Fruit fly (Drosophila melanogaster) whole organism, embryonic: ENCODE results near the gene yellow-b.

Experiments used
- Abd-B ChIP-seq: fragments of 200-800 bp; sonication (Bioruptor generic); optimal IDR thresholded peaks from 2 replicates; lab custom pipeline; 2018; ENCODE audit warnings: missing biosample characterization, mild to moderate bottlenecking, missing genetic modification characterization, moderate library complexity
- Aef1 ChIP-seq: fragments of 200-800 bp; sonication (Bioruptor generic); IDR thresholded peaks from 3 replicates; pipeline ENCODE4 v1.3.6; 2022; ENCODE audit warnings: missing biosample characterization, missing genetic modification characterization
- Atf6 ChIP-seq: fragments of 200-800 bp; sonication (Bioruptor generic); IDR thresholded peaks from 2 replicates; pipeline ENCODE4 v1.3.6; 2022; ENCODE audit warnings: missing biosample characterization, missing genetic modification characterization
- Awh ChIP-seq: fragments of 200-800 bp; sonication (Bioruptor generic); IDR thresholded peaks from 2 replicates; pipeline ENCODE4, ENCODE4 v1.3.6; 2022; ENCODE audit warnings: missing biosample characterization, missing genetic modification characterization
- BEAF-32 ChIP-seq: fragments of 200-800 bp; sonication (Bioruptor generic); optimal IDR thresholded peaks from 3 replicates; lab custom pipeline; 2017; ENCODE audit warnings: missing biosample characterization, missing genetic modification characterization, mild to moderate bottlenecking, moderate library complexity, missing genetic modification reagents
- CG1024 ChIP-seq: fragments of 200-800 bp; sonication (Bioruptor generic); IDR thresholded peaks from 2 replicates; pipeline ENCODE4 v1.3.6; 2022; ENCODE audit warnings: missing biosample characterization, missing genetic modification characterization
- CG10274 ChIP-seq: fragments of 200-800 bp; sonication (Bioruptor generic); optimal IDR thresholded peaks from 3 replicates; lab custom pipeline; 2017; ENCODE audit warnings: missing biosample characterization, mild to moderate bottlenecking, missing genetic modification characterization
- CG10462 ChIP-seq: fragments of 200-800 bp; sonication (Bioruptor generic); optimal IDR thresholded peaks from 2 replicates; lab custom pipeline; 2016; ENCODE audit warnings: missing biosample characterization, missing genetic modification characterization
- CG12155 ChIP-seq: fragments of 200-800 bp; sonication (Bioruptor generic); optimal IDR thresholded peaks from 3 replicates; lab custom pipeline; 2016; ENCODE audit warnings: missing biosample characterization, missing genetic modification characterization
- CG15696 ChIP-seq: fragments of 200-800 bp; sonication (Bioruptor generic); optimal IDR thresholded peaks from 2 replicates; lab custom pipeline; 2019; ENCODE audit warnings: missing biosample characterization, mild to moderate bottlenecking, missing genetic modification characterization, moderate library complexity
- CG17186 ChIP-seq: fragments of 200-800 bp; sonication (Bioruptor generic); optimal IDR thresholded peaks from 3 replicates; lab custom pipeline; 2017; ENCODE audit warnings: missing biosample characterization, missing genetic modification reagents, missing genetic modification characterization
- CG17612 ChIP-seq: fragments of 200-800 bp; sonication (Bioruptor generic); IDR thresholded peaks from 2 replicates; pipeline ENCODE4 v1.3.6; 2022; ENCODE audit warnings: missing biosample characterization, missing genetic modification characterization
- CG30403 ChIP-seq: fragments of 200-800 bp; sonication (Bioruptor generic); optimal IDR thresholded peaks from 3 replicates; lab custom pipeline; 2016; ENCODE audit warnings: missing biosample characterization, missing genetic modification characterization
- CG4282 ChIP-seq: fragments of 200-800 bp; sonication (Bioruptor generic); optimal IDR thresholded peaks from 2 replicates; lab custom pipeline; 2016; ENCODE audit warnings: missing biosample characterization, missing genetic modification characterization
- CG4328 ChIP-seq: fragments of 200-800 bp; sonication (Bioruptor generic); optimal IDR thresholded peaks from 3 replicates; lab custom pipeline; 2017; ENCODE audit warnings: missing biosample characterization, missing genetic modification reagents, missing genetic modification characterization
- CG43689 ChIP-seq: fragments of 200-800 bp; sonication (Bioruptor generic); IDR thresholded peaks from 2 replicates; pipeline ENCODE4 v1.3.6; 2022; ENCODE audit warnings: missing biosample characterization, missing genetic modification characterization
- CG4424 ChIP-seq: fragments of 200-800 bp; sonication (Bioruptor generic); optimal IDR thresholded peaks from 3 replicates; lab custom pipeline; 2016; ENCODE audit warnings: missing biosample characterization, missing genetic modification characterization
- CG4820 ChIP-seq: fragments of 200-800 bp; sonication (Bioruptor generic); optimal IDR thresholded peaks from 3 replicates; lab custom pipeline; 2016; ENCODE audit warnings: missing biosample characterization, missing genetic modification characterization
- CG6254 ChIP-seq: fragments of 200-800 bp; sonication (Bioruptor generic); optimal IDR thresholded peaks from 3 replicates; lab custom pipeline; 2017; ENCODE audit warnings: mild to moderate bottlenecking, missing biosample characterization, missing genetic modification reagents, missing genetic modification characterization
- CG7271 ChIP-seq: fragments of 200-800 bp; sonication (Bioruptor generic); optimal IDR thresholded peaks from 2 replicates; lab custom pipeline; 2018; ENCODE audit warnings: missing biosample characterization, mild to moderate bottlenecking, missing genetic modification characterization, moderate library complexity
- CG8388 ChIP-seq: fragments of 200-800 bp; sonication (Bioruptor generic); optimal IDR thresholded peaks from 2 replicates; lab custom pipeline; 2019; ENCODE audit warnings: missing biosample characterization, mild to moderate bottlenecking, missing genetic modification characterization, moderate library complexity
- CG9437 ChIP-seq: fragments of 200-800 bp; sonication (Bioruptor generic); optimal IDR thresholded peaks from 2 replicates; lab custom pipeline; 2018; ENCODE audit warnings: missing biosample characterization, mild to moderate bottlenecking, missing genetic modification characterization
- Camta ChIP-seq: fragments of 200-800 bp; sonication (Bioruptor generic); optimal IDR thresholded peaks from 2 replicates; lab custom pipeline; 2016; ENCODE audit warnings: missing biosample characterization, missing genetic modification characterization
- Dek ChIP-seq: fragments of 200-800 bp; sonication (Bioruptor generic); optimal IDR thresholded peaks from 3 replicates; lab custom pipeline; 2019; ENCODE audit warnings: missing biosample characterization, mild to moderate bottlenecking, missing genetic modification characterization, moderate library complexity
- E2f2 ChIP-seq: fragments of 200-800 bp; sonication (Bioruptor generic); IDR thresholded peaks from 2 replicates; pipeline ENCODE4 v1.3.6; 2022; ENCODE audit warnings: missing biosample characterization, missing genetic modification characterization
- Fer2 ChIP-seq: fragments of 200-800 bp; sonication (Bioruptor generic); optimal IDR thresholded peaks from 2 replicates; lab custom pipeline; 2018; ENCODE audit warnings: missing biosample characterization, mild to moderate bottlenecking, missing genetic modification characterization, moderate library complexity
- HHEX ChIP-seq: fragments of 200-800 bp; sonication (Bioruptor generic); optimal IDR thresholded peaks from 3 replicates; lab custom pipeline; 2017; ENCODE audit warnings: missing biosample characterization, mild to moderate bottlenecking, missing genetic modification characterization, missing genetic modification reagents
- Hand ChIP-seq: fragments of 200-800 bp; sonication (Bioruptor generic); optimal IDR thresholded peaks from 2 replicates; lab custom pipeline; 2017; ENCODE audit warnings: mild to moderate bottlenecking, missing biosample characterization, missing genetic modification reagents, missing genetic modification characterization
- Hr39 ChIP-seq: fragments of >200 bp; optimal IDR thresholded peaks from 2 replicates; lab custom pipeline; 2017
- MESR4 ChIP-seq: fragments of 200-800 bp; sonication (Bioruptor generic); optimal IDR thresholded peaks from 2 replicates; lab custom pipeline; 2018; ENCODE audit warnings: missing biosample characterization, mild to moderate bottlenecking, missing genetic modification characterization, moderate library complexity
- Med ChIP-seq: fragments of 200-800 bp; sonication (Bioruptor generic); peaks from one replicate; lab custom pipeline; 2016; ENCODE audit warnings: missing biosample characterization, missing genetic modification characterization, mild to moderate bottlenecking, inconsistent platforms, moderate library complexity
- Oaz ChIP-seq: fragments of 200-800 bp; sonication (Bioruptor generic); IDR thresholded peaks from 2 replicates; pipeline ENCODE4 v1.3.6; 2022; ENCODE audit warnings: missing biosample characterization, missing genetic modification characterization
- Opbp ChIP-seq: fragments of 200-800 bp; sonication (Bioruptor generic); IDR thresholded peaks from 3 replicates; pipeline ENCODE4 v1.3.6; 2022; ENCODE audit warnings: missing biosample characterization, missing genetic modification characterization; ENCODE audit not compliant: partially characterized antibody
- Six4 ChIP-seq: fragments of 200-800 bp; sonication (Bioruptor generic); optimal IDR thresholded peaks from 2 replicates; lab custom pipeline; 2016; ENCODE audit warnings: missing biosample characterization, missing genetic modification characterization
- Taf1 ChIP-seq: fragments of 200-800 bp; sonication (Bioruptor generic); IDR thresholded peaks from 2 replicates; pipeline ENCODE4 v1.3.6; 2022; ENCODE audit warnings: missing biosample characterization, missing genetic modification characterization
- ase ChIP-seq: fragments of 200-800 bp; sonication (Bioruptor generic); IDR thresholded peaks from 3 replicates; pipeline ENCODE4 v1.3.6; 2022; ENCODE audit warnings: missing biosample characterization, missing genetic modification characterization
- dmrt99B ChIP-seq: fragments of 200-800 bp; sonication (Bioruptor generic); optimal IDR thresholded peaks from 2 replicates; lab custom pipeline; 2018; ENCODE audit warnings: missing biosample characterization, mild to moderate bottlenecking, missing genetic modification characterization, moderate library complexity
- dpn ChIP-seq, 2 experiments: fragments of 200-800 bp; sonication (Bioruptor generic); optimal IDR thresholded peaks; 3 replicates each; lab custom pipeline; 2016; ENCODE audit warnings: missing biosample characterization in 2 of 2, missing genetic modification characterization in 2 of 2
- ems ChIP-seq: fragments of 200-800 bp; sonication (Bioruptor generic); optimal IDR thresholded peaks from 3 replicates; lab custom pipeline; 2016; ENCODE audit warnings: missing biosample characterization, missing genetic modification characterization
- en ChIP-seq: fragments of 200-800 bp; sonication (Bioruptor generic); optimal IDR thresholded peaks from 2 replicates; lab custom pipeline; 2016; ENCODE audit warnings: missing biosample characterization, missing genetic modification characterization
- exex ChIP-seq: fragments of 200-800 bp; sonication (Bioruptor generic); optimal IDR thresholded peaks from 4 replicates; lab custom pipeline; 2018; ENCODE audit warnings: missing biosample characterization, mild to moderate bottlenecking, missing genetic modification characterization, moderate library complexity
- gcm2 ChIP-seq: fragments of 200-800 bp; sonication (Bioruptor generic); optimal IDR thresholded peaks from 2 replicates; lab custom pipeline; 2016; ENCODE audit warnings: missing biosample characterization, missing genetic modification characterization
- grn ChIP-seq: fragments of 200-800 bp; sonication (Bioruptor generic); optimal IDR thresholded peaks from 3 replicates; lab custom pipeline; 2017; ENCODE audit warnings: missing biosample characterization, missing genetic modification characterization
- gro ChIP-seq: fragments of 200-800 bp; sonication (Bioruptor generic); optimal IDR thresholded peaks from 2 replicates; lab custom pipeline; 2016; ENCODE audit warnings: missing biosample characterization, missing genetic modification characterization
- lola ChIP-seq, 3 experiments: fragments of >200 bp in 2 of 3; fragments of 200-800 bp in 1 of 3; sonication (Bioruptor generic) in 1 of 3; optimal IDR thresholded peaks; 2 replicates each; lab custom pipeline; 2017 to 2019; ENCODE audit warnings: missing biosample characterization in 3 of 3, missing genetic modification characterization in 3 of 3, mild to moderate bottlenecking in 1 of 3, moderate library complexity in 1 of 3
- phol ChIP-seq: fragments of 200-800 bp; sonication (Bioruptor generic); optimal IDR thresholded peaks from 3 replicates; lab custom pipeline; 2018; ENCODE audit warnings: missing biosample characterization, mild to moderate bottlenecking, missing genetic modification characterization, moderate library complexity
- salm ChIP-seq: fragments of 200-800 bp; sonication (Bioruptor generic); optimal IDR thresholded peaks from 2 replicates; lab custom pipeline; 2018; ENCODE audit warnings: missing biosample characterization, mild to moderate bottlenecking, missing genetic modification characterization
- twi ChIP-seq: fragments of 200-800 bp; optimal IDR thresholded peaks from 2 replicates; lab custom pipeline; 2019; ENCODE audit warnings: missing biosample characterization, mild to moderate bottlenecking, missing genetic modification characterization, moderate library complexity
- unpg ChIP-seq: fragments of 200-800 bp; sonication (Bioruptor generic); optimal IDR thresholded peaks from 3 replicates; lab custom pipeline; 2018; ENCODE audit warnings: missing biosample characterization, mild to moderate bottlenecking, missing genetic modification characterization, moderate library complexity
- vvl ChIP-seq: fragments of 200-800 bp; sonication (Bioruptor generic); IDR thresholded peaks from 2 replicates; pipeline ENCODE4 v1.3.6; 2022; ENCODE audit warnings: missing biosample characterization, missing genetic modification characterization

yellow-b gene

dm6 chr2L:16706882-16707775 is 47.0 kb upstream of the yellow-b start (continued):
- TF ChIP-seq Fer2 = no peak
- TF ChIP-seq Hand = no peak
- TF ChIP-seq Opbp (GFP tag; lab: Robert Waterston, UW) = no peak
- TF ChIP-seq CG30403 (GFP tag; lab: Kevin White, UChicago) = peak; percentile 24
- no peak for TF ChIP-seq Oaz (GFP tag; lab: Robert Waterston, UW)
- TF ChIP-seq CG7271 (tag; lab: Kevin White, UChicago) = no peak
- TF ChIP-seq dmrt99B = peak; percentile 0
- no peak for TF ChIP-seq CG17612 (GFP tag; lab: Robert Waterston, UW)
- no peak for TF ChIP-seq E2f2 (GFP tag; lab: Robert Waterston, UW)
- TF ChIP-seq Awh (GFP tag; lab: Robert Waterston, UW) = no peak
- TF ChIP-seq Aef1 (GFP tag; lab: Robert Waterston, UW) = peak; percentile 35; the same call in 2 of the 3 replicates
- no peak for TF ChIP-seq phol (tag; lab: Kevin White, UChicago)
- TF ChIP-seq lola (GFP tag; optimal IDR thresholded peaks at IDR 0.05; lab: Kevin White, UChicago) = no peak
- TF ChIP-seq unpg (GFP tag; lab: Kevin White, UChicago) = no peak
- no peak for TF ChIP-seq MESR4
- TF ChIP-seq Med (GFP tag; lab: Kevin White, UChicago) = peak; percentile 77
- no peak for TF ChIP-seq CG43689 (GFP tag; lab: Robert Waterston, UW)
- no peak for TF ChIP-seq Taf1 (GFP tag; lab: Robert Waterston, UW)
- TF ChIP-seq Hr39 = no peak
- TF ChIP-seq twi (tag; lab: Kevin White, UChicago) = no peak
- TF ChIP-seq HHEX (GFP tag; lab: Kevin White, UChicago) = no peak
- TF ChIP-seq CG10462 (GFP tag; lab: Kevin White, UChicago) = no peak
- peak in 1 of 2 experiments; percentile 36 for TF ChIP-seq dpn (GFP tag; optimal IDR thresholded peaks at IDR 0.05; lab: Kevin White, UChicago)
- TF ChIP-seq BEAF-32 (GFP tag; lab: Kevin White, UChicago) = no peak
- no peak for TF ChIP-seq ase (GFP tag; lab: Robert Waterston, UW)
- no peak for TF ChIP-seq CG15696 (tag; lab: Kevin White, UChicago)
- peak; percentile 22 for TF ChIP-seq CG8388 (GFP tag; lab: Kevin White, UChicago)
- no peak for TF ChIP-seq CG4282 (GFP tag; lab: Kevin White, UChicago)
- peak; percentile 14 for TF ChIP-seq CG9437 (GFP tag; lab: Kevin White, UChicago)
- TF ChIP-seq Dek (tag; lab: Kevin White, UChicago) = no peak
- TF ChIP-seq CG4820 = peak; percentile 21
- no peak for TF ChIP-seq salm
- TF ChIP-seq CG4328 (GFP tag; lab: Kevin White, UChicago) = no peak
- TF ChIP-seq exex (tag; lab: Kevin White, UChicago) = no peak
- TF ChIP-seq Six4 = no peak
- no peak for TF ChIP-seq CG17186 (GFP tag; lab: Kevin White, UChicago)
- no peak for TF ChIP-seq gcm2 (GFP tag; lab: Kevin White, UChicago)
- TF ChIP-seq vvl (GFP tag; lab: Robert Waterston, UW) = peak; percentile 56
- TF ChIP-seq CG12155 (GFP tag; lab: Kevin White, UChicago) = no peak
- no peak for TF ChIP-seq CG10274 (GFP tag; lab: Kevin White, UChicago)
- TF ChIP-seq Camta = peak; percentile 7
- TF ChIP-seq CG6254 (GFP tag; lab: Kevin White, UChicago) = no peak
- TF ChIP-seq gro = no peak
- no peak for TF ChIP-seq Atf6 (GFP tag; lab: Robert Waterston, UW)
- TF ChIP-seq ems (GFP tag; lab: Kevin White, UChicago) = no peak
- TF ChIP-seq CG1024 = no peak
- no peak for TF ChIP-seq Abd-B (GFP tag; lab: Kevin White, UChicago)
- TF ChIP-seq grn (GFP tag; lab: Kevin White, UChicago) = peak; percentile 54
- TF ChIP-seq en = no peak
- no peak for TF ChIP-seq CG4424
